Worm (Caenorhabditis elegans) whole organism, L3 larva: Measurements from ENCODE around the gene T14G12.6.

Experiments
- ama-1 ChIP-seq: fragments of 150-350 bp; optimal IDR thresholded peaks from 2 replicates; lab custom pipeline; 2018
- ceh-16 ChIP-seq: sonication (generic microtip); optimal IDR thresholded peaks from 2 replicates; lab custom pipeline; 2017; ENCODE audit warnings: missing biosample characterization, missing genetic modification characterization
- elt-3 ChIP-seq, 3 experiments: fragments of 150-350 bp in 1 of 3; sonication (generic microtip) in 2 of 3; optimal IDR thresholded peaks; 2 replicates in 2 of 3; 4 replicates in 1 of 3; lab custom pipeline; 2014 to 2017; ENCODE audit warnings: missing biosample characterization in 3 of 3, missing genetic modification characterization in 3 of 3
- nhr-12 ChIP-seq: fragments of 150-350 bp; optimal IDR thresholded peaks from 2 replicates; lab custom pipeline; 2014; ENCODE audit warnings: missing biosample characterization, missing genetic modification characterization
- nhr-76 ChIP-seq: fragments of 150-350 bp; sonication (generic microtip); optimal IDR thresholded peaks from 5 replicates; lab custom pipeline; 2014; ENCODE audit warnings: missing biosample characterization, missing genetic modification characterization
- sea-2 ChIP-seq: fragments of 150-350 bp; sonication (generic microtip); optimal IDR thresholded peaks from 4 replicates; lab custom pipeline; 2014; ENCODE audit warnings: missing biosample characterization, missing genetic modification reagents, missing genetic modification characterization
- skn-1 ChIP-seq: fragments of 150-350 bp; optimal IDR thresholded peaks from 2 replicates; lab custom pipeline; 2014; ENCODE audit warnings: missing biosample characterization, missing genetic modification characterization

- TF ChIP-seq sea-2 (no peak), nhr-12 (tag; lab: Kevin White, UChicago) (no peak), ama-1 (lab: Kevin White, UChicago) (no peak), nhr-76 (no peak), elt-3 (tag; optimal IDR thresholded peaks at IDR 0.05; lab: Kevin White, UChicago) (no peak), skn-1 (tag; lab: Kevin White, UChicago) (no peak), ceh-16 (tag; lab: Kevin White, UChicago) (no peak)
Measured at ce11 chrX:3758399-3758798, 846 bp downstream of the T14G12.6 start, which contains the start of gene T14G12.12.
